Worm (Caenorhabditis elegans): ENCODE results near the gene ZK1086.3.

Gene ZK1086.3

ce11 chrX:13782074-13782462 lies 8.6 kb upstream of the ZK1086.3 start (continued):
- TF ChIP-seq F49E8.2 (tag; optimal IDR thresholded peaks at IDR 0.05; ENCODE audit: insufficient read depth) (no peak), F33H1.4 (GFP tag; IDR thresholded peaks at IDR 0.05) (no peak), ztf-3 (GFP tag; optimal IDR thresholded peaks at IDR 0.05) (no peak), K12H6.12 (tag; optimal IDR thresholded peaks at IDR 0.05) (no peak), snpc-3.4 (tag; optimal IDR thresholded peaks at IDR 0.05) (no peak), aptf-2 (GFP tag; conservative IDR thresholded peaks at IDR 0.05) (no peak), Y53G8AR.9 (GFP tag; conservative IDR thresholded peaks at IDR 0.05) (no peak), sea-2 (GFP tag; IDR thresholded peaks at IDR 0.05) (no peak), ztf-28 (GFP tag; IDR thresholded peaks at IDR 0.05) (no peak), dox-1 (GFP tag; IDR thresholded peaks at IDR 0.05) (peak; percentile 68; the same call in 1 of the 2 replicates), ztf-18 (tag; optimal IDR thresholded peaks at IDR 0.05) (peak; percentile 11), efl-1 (GFP tag; optimal IDR thresholded peaks at IDR 0.05) (no peak), die-1 (tag; optimal IDR thresholded peaks at IDR 0.05) (peak; percentile 81), nfyb-1 (GFP tag; IDR thresholded peaks at IDR 0.05) (no peak), F52B5.7 (tag; optimal IDR thresholded peaks at IDR 0.05) (no peak), F55B11.4 (tag; optimal IDR thresholded peaks at IDR 0.05; ENCODE audit: borderline replicate concordance, insufficient read depth) (no peak), madf-6 (GFP tag; IDR thresholded peaks at IDR 0.05) (no peak), tlf-1 (GFP tag; optimal IDR thresholded peaks at IDR 0.05) (no peak), gei-17 (GFP tag; optimal IDR thresholded peaks at IDR 0.05) (no peak), ama-1 (optimal IDR thresholded peaks at IDR 0.05) (no peak), ama-1 (GFP tag; optimal IDR thresholded peaks at IDR 0.05) (no peak), nhr-120 (GFP tag; IDR thresholded peaks at IDR 0.05) (no peak), B0336.3 (GFP tag; IDR thresholded peaks at IDR 0.05) (no peak), him-1 (tag; optimal IDR thresholded peaks at IDR 0.05) (peak; percentile 74), ztf-6 (GFP tag; IDR thresholded peaks at IDR 0.05) (no peak), T07F8.4 (tag; optimal IDR thresholded peaks at IDR 0.05) (no peak), zfh-2 (GFP tag; conservative IDR thresholded peaks at IDR 0.05) (no peak), mxl-1 (tag; optimal IDR thresholded peaks at IDR 0.05) (no peak), ztf-26 (tag; optimal IDR thresholded peaks at IDR 0.05) (no peak), B0261.1 (tag; optimal IDR thresholded peaks at IDR 0.05) (peak; percentile 65), ztf-22 (GFP tag; optimal IDR thresholded peaks at IDR 0.05) (no peak), egl-44 (GFP tag; IDR thresholded peaks at IDR 0.05) (no peak), F22D6.2 (tag; optimal IDR thresholded peaks at IDR 0.05) (no peak), T26A5.8 (tag; optimal IDR thresholded peaks at IDR 0.05) (no peak), snpc-4 (GFP tag; optimal IDR thresholded peaks at IDR 0.05) (peak; percentile 3), snpc-4 (tag; optimal IDR thresholded peaks at IDR 0.05) (no peak), rec-8 (tag; optimal IDR thresholded peaks at IDR 0.05) (peak in 1 of 2 experiments; percentile 25), dpl-1 (GFP tag; optimal IDR thresholded peaks at IDR 0.05) (no peak), hrde-1 (tag; optimal IDR thresholded peaks at IDR 0.05; ENCODE audit: borderline replicate concordance) (no peak), tbp1 (GFP tag; optimal IDR thresholded peaks at IDR 0.05) (peak; percentile 93), ZK185.1 (tag; optimal IDR thresholded peaks at IDR 0.05; ENCODE audit: poor library complexity, severe bottlenecking) (peak; percentile 56), F23B12.7 (tag; optimal IDR thresholded peaks at IDR 0.05; ENCODE audit: insufficient read depth) (peak; percentile 36), hlh-12 (tag; optimal IDR thresholded peaks at IDR 0.05) (no peak), snpc-1.3 (tag; optimal IDR thresholded peaks at IDR 0.05; ENCODE audit: insufficient read depth) (no peak), pbrm-1 (GFP tag; IDR thresholded peaks at IDR 0.05) (peak; percentile 65; the same call in 1 of the 2 replicates), mel-28 (tag; optimal IDR thresholded peaks at IDR 0.05; ENCODE audit: borderline replicate concordance) (no peak), snpc-1.1 (tag; optimal IDR thresholded peaks at IDR 0.05; ENCODE audit: insufficient read depth) (no peak), sdz-38 (tag; optimal IDR thresholded peaks at IDR 0.05) (no peak), dpff-1 (tag; optimal IDR thresholded peaks at IDR 0.05) (no peak)

Measured in whole organism, young adult.